Worm (Caenorhabditis elegans): Measurements from ENCODE around the gene slmp-1.

- TF ChIP-seq ztf-28 (GFP tag; IDR thresholded peaks at IDR 0.05) (no peak), Y95B8A.8 (GFP tag; IDR thresholded peaks at IDR 0.05) (no peak), ets-4 (GFP tag; optimal IDR thresholded peaks at IDR 0.05) (no peak), sdz-38 (tag; optimal IDR thresholded peaks at IDR 0.05) (no peak), mes-4 (tag; optimal IDR thresholded peaks at IDR 0.05) (no peak), hsf-1 (GFP tag; IDR thresholded peaks at IDR 0.05) (no peak), tbx-9 (tag; optimal IDR thresholded peaks at IDR 0.05; ENCODE audit: borderline replicate concordance) (no peak), bed-1 (GFP tag; IDR thresholded peaks at IDR 0.05) (no peak), ztf-3 (GFP tag; optimal IDR thresholded peaks at IDR 0.05) (no peak), Y56A3A.18 (GFP tag; IDR thresholded peaks at IDR 0.05) (no peak), lsl-1 (GFP tag; optimal IDR thresholded peaks at IDR 0.05) (no peak), snpc-4 (GFP tag; optimal IDR thresholded peaks at IDR 0.05) (no peak), snpc-4 (tag; optimal IDR thresholded peaks at IDR 0.05) (no peak)
These were observed 11.4 kb upstream of the slmp-1 start, which contains the start of the genes Y67D8B.3 and Y67D8B.5 for ce11 chrIV:3202111-3202510.
